Worm (Caenorhabditis elegans) whole organism, L2 larva: ENCODE data around the gene C01C4.2.

Experiments used
- aly-2 ChIP-seq: fragments of 150-350 bp; optimal IDR thresholded peaks from 2 replicates; lab custom pipeline; 2014; ENCODE audit warnings: missing biosample characterization, missing genetic modification characterization
- ama-1 ChIP-seq: fragments of 150-350 bp; optimal IDR thresholded peaks from 2 replicates; lab custom pipeline; 2018; ENCODE audit warnings: inconsistent platforms
- lin-39 ChIP-seq: fragments of 150-350 bp; optimal IDR thresholded peaks from 2 replicates; lab custom pipeline; 2014; ENCODE audit warnings: missing biosample characterization, missing genetic modification reagents, missing genetic modification characterization
- lsy-2 ChIP-seq, 2 experiments: fragments of 150-350 bp in 1 of 2; sonication (generic microtip) in 1 of 2; optimal IDR thresholded peaks; 2 replicates each; lab custom pipeline; 2014 to 2017; ENCODE audit warnings: missing biosample characterization in 2 of 2, missing genetic modification characterization in 2 of 2
- nhr-11 ChIP-seq: fragments of 150-350 bp; optimal IDR thresholded peaks from 2 replicates; lab custom pipeline; 2014; ENCODE audit warnings: missing biosample characterization, missing genetic modification characterization
- nhr-77 ChIP-seq: fragments of 150-350 bp; optimal IDR thresholded peaks from 2 replicates; lab custom pipeline; 2014; ENCODE audit warnings: missing biosample characterization, missing genetic modification characterization
- skn-1 ChIP-seq: sonication (generic microtip); optimal IDR thresholded peaks from 2 replicates; lab custom pipeline; 2017; ENCODE audit warnings: missing biosample characterization, missing genetic modification characterization
- snpc-4 ChIP-seq: fragments of 150-350 bp; optimal IDR thresholded peaks from 2 replicates; lab custom pipeline; 2014; ENCODE audit warnings: missing biosample characterization, missing genetic modification characterization
- unc-39 ChIP-seq: fragments of 150-350 bp; optimal IDR thresholded peaks from 2 replicates; lab custom pipeline; 2014; ENCODE audit warnings: missing biosample characterization, missing genetic modification characterization
- unc-62 ChIP-seq: fragments of 150-350 bp; optimal IDR thresholded peaks from 2 replicates; lab custom pipeline; 2014; ENCODE audit warnings: missing biosample characterization, missing genetic modification reagents, missing genetic modification characterization
- zag-1 ChIP-seq: fragments of 150-350 bp; optimal IDR thresholded peaks from 2 replicates; lab custom pipeline; 2014; ENCODE audit warnings: missing biosample characterization, missing genetic modification characterization
- ztf-11 ChIP-seq: sonication (generic microtip); optimal IDR thresholded peaks from 2 replicates; lab custom pipeline; 2017; ENCODE audit warnings: missing biosample characterization, missing genetic modification characterization

DNA sequence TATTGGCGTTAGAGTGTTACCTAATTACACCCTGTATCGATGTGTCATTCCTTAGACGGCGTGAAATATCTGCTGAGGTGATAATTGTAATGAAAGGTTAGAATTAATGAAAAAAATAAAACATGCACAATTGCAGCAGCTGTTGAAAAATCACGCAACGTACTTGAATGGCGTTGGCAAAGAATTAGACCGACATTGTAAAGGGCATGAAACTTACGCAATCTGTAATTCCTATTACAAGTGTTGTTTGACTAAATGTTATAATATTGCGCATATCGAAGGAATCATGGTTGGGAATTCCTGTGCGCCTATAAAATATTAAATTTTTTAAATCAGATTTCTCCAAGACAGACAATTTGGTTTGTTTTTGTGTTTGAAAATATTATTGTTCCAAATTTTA lies 18.8 kb downstream of the C01C4.2 start, which contains the start of gene tag-18:
- TF ChIP-seq lin-39 (tag; lab: Kevin White, UChicago) (no peak), aly-2 (tag; lab: Kevin White, UChicago) (no peak), skn-1 (tag; lab: Kevin White, UChicago) (no peak), snpc-4 (no peak), lsy-2 (tag; optimal IDR thresholded peaks at IDR 0.05; lab: Kevin White, UChicago) (no peak), unc-62 (GFP tag; lab: Kevin White, UChicago) (no peak), unc-39 (tag; lab: Kevin White, UChicago) (no peak), zag-1 (no peak), ama-1 (lab: Kevin White, UChicago) (no peak), nhr-77 (tag; lab: Kevin White, UChicago) (no peak), ztf-11 (tag; lab: Kevin White, UChicago) (no peak), nhr-11 (tag; lab: Kevin White, UChicago) (no peak)
